Fruit fly (Drosophila melanogaster) whole organism, prepupa: ENCODE results near the gene CG16998.

Experiments
- CG6163 ChIP-seq: fragments of 200-800 bp; sonication (Bioruptor generic); IDR thresholded peaks from 3 replicates; pipeline ENCODE4 v1.3.6; 2022; ENCODE audit warnings: missing biosample characterization, missing genetic modification characterization
- CG8119 ChIP-seq: fragments of 200-800 bp; sonication (Bioruptor generic); IDR thresholded peaks from 3 replicates; pipeline ENCODE4 v1.3.6; 2022; ENCODE audit warnings: missing biosample characterization, missing genetic modification characterization
- acj6 ChIP-seq: fragments of 200-800 bp; sonication (Bioruptor generic); optimal IDR thresholded peaks from 3 replicates; lab custom pipeline; 2016; ENCODE audit warnings: missing biosample characterization, missing genetic modification characterization
- dac ChIP-seq: fragments of 200-800 bp; sonication (Bioruptor generic); optimal IDR thresholded peaks from 2 replicates; lab custom pipeline; 2017; ENCODE audit warnings: missing biosample characterization, mild to moderate bottlenecking, missing genetic modification characterization
- fd85E ChIP-seq: fragments of 200-800 bp; sonication (Bioruptor generic); optimal IDR thresholded peaks from 3 replicates; lab custom pipeline; 2016; ENCODE audit warnings: missing biosample characterization, missing genetic modification characterization
- pdm3 ChIP-seq: fragments of 200-800 bp; sonication (Bioruptor generic); optimal IDR thresholded peaks from 3 replicates; lab custom pipeline; 2016; ENCODE audit warnings: missing biosample characterization, missing genetic modification characterization

dm6 chr3L:7559937-7560336, 20.3 kb upstream of the CG16998 start, which contains the start of gene CG14837:
- no peak for TF ChIP-seq CG8119 (GFP tag; lab: Robert Waterston, UW)
- TF ChIP-seq CG6163 (GFP tag; lab: Robert Waterston, UW): no peak
- no peak for TF ChIP-seq fd85E (GFP tag; lab: Kevin White, UChicago)
- TF ChIP-seq pdm3 (GFP tag; lab: Kevin White, UChicago): no peak
- TF ChIP-seq dac (GFP tag; lab: Kevin White, UChicago): no peak
- TF ChIP-seq acj6: no peak
